Fruit fly (Drosophila melanogaster): ENCODE results near the gene CG4073.

Gene CG4073

dm6 chr3R:10680825-10681681 is 33.5 kb upstream of the CG4073 start, which contains the start of gene Phyhd1 (continued):
- TF ChIP-seq CG8478 (optimal IDR thresholded peaks at IDR 0.05): no peak
- TF ChIP-seq grau (tag; optimal IDR thresholded peaks at IDR 0.05): peak; percentile 94
- TF ChIP-seq hb (GFP tag; IDR thresholded peaks at IDR 0.05; ENCODE audit: partially characterized antibody): no peak
- TF ChIP-seq unc-4 (GFP tag; IDR thresholded peaks at IDR 0.05; ENCODE audit: partially characterized antibody): no peak
- peak; percentile 52 for TF ChIP-seq mirr (GFP tag; optimal IDR thresholded peaks at IDR 0.05)
- peak; percentile 96 to 97 for TF ChIP-seq Pdp1 (GFP tag; optimal IDR thresholded peaks at IDR 0.05)
- peak; percentile 83 for TF ChIP-seq peb (GFP tag; IDR thresholded peaks at IDR 0.05)
- TF ChIP-seq CG4820 (GFP tag; optimal IDR thresholded peaks at IDR 0.05): peak; percentile 94
- peak; percentile 79 for TF ChIP-seq cas (GFP tag; IDR thresholded peaks at IDR 0.05)
- TF ChIP-seq CG9609 (GFP tag; optimal IDR thresholded peaks at IDR 0.05): peak; percentile 95
- peak; percentile 45 for TF ChIP-seq abd-A (tag; optimal IDR thresholded peaks at IDR 0.05)
- peak; percentile 91 for TF ChIP-seq CG5245 (GFP tag; optimal IDR thresholded peaks at IDR 0.05)
- peak; percentile 87 for TF ChIP-seq GATAe (GFP tag; conservative IDR thresholded peaks at IDR 0.05)
- TF ChIP-seq CG14441 (GFP tag; IDR thresholded peaks at IDR 0.05): peak; percentile 94
- peak; percentile 80 for TF ChIP-seq exex (tag; optimal IDR thresholded peaks at IDR 0.05)
- TF ChIP-seq CG17328 (GFP tag; IDR thresholded peaks at IDR 0.05): peak; percentile 93
- peak; percentile 89 for TF ChIP-seq klu (GFP tag; IDR thresholded peaks at IDR 0.05)
- peak; percentile 55; the same call in 1 of the 2 replicates for TF ChIP-seq ham (GFP tag; IDR thresholded peaks at IDR 0.05)
- TF ChIP-seq D (optimal IDR thresholded peaks at IDR 0.05): no peak
- peak; percentile 88 for TF ChIP-seq D (GFP tag; optimal IDR thresholded peaks at IDR 0.05)
- no peak for TF ChIP-seq cg (GFP tag; optimal IDR thresholded peaks at IDR 0.05)
- TF ChIP-seq CG30020 (tag; optimal IDR thresholded peaks at IDR 0.05): peak; percentile 30
- peak; percentile 90 for TF ChIP-seq ttk (GFP tag; IDR thresholded peaks at IDR 0.05)
- TF ChIP-seq scrt (GFP tag; optimal IDR thresholded peaks at IDR 0.05): peak; percentile 91
- TF ChIP-seq pb (GFP tag; optimal IDR thresholded peaks at IDR 0.05): peak; percentile 90
- TF ChIP-seq CG9797 (GFP tag; optimal IDR thresholded peaks at IDR 0.05): peak; percentile 21
- TF ChIP-seq CG3281 (GFP tag; optimal IDR thresholded peaks at IDR 0.05): peak; percentile 92
- peak in 1 of 2 experiments; percentile 91 for TF ChIP-seq Eip74EF (GFP tag; optimal IDR thresholded peaks at IDR 0.05)
- peak; percentile 95 for TF ChIP-seq Bteb2 (GFP tag; optimal IDR thresholded peaks at IDR 0.05)
- TF ChIP-seq CG4328 (GFP tag; optimal IDR thresholded peaks at IDR 0.05): peak; percentile 37
- TF ChIP-seq CG9437 (GFP tag; optimal IDR thresholded peaks at IDR 0.05): peak; percentile 87
- TF ChIP-seq Tbp (GFP tag; optimal IDR thresholded peaks at IDR 0.05): no peak
- TF ChIP-seq CG5953 (GFP tag; IDR thresholded peaks at IDR 0.05): peak; percentile 88
- peak; percentile 95 for TF ChIP-seq ind (GFP tag; optimal IDR thresholded peaks at IDR 0.05)
- TF ChIP-seq CG14050 (GFP tag; IDR thresholded peaks at IDR 0.05): peak; percentile 92
- peak; percentile 89 for TF ChIP-seq Sox100B (GFP tag; optimal IDR thresholded peaks at IDR 0.05)
- TF ChIP-seq disco-r (GFP tag; optimal IDR thresholded peaks at IDR 0.05): peak; percentile 93
- peak; percentile 91 for TF ChIP-seq Gug (GFP tag; IDR thresholded peaks at IDR 0.05)
- peak; percentile 94 for TF ChIP-seq Hr3 (GFP tag; optimal IDR thresholded peaks at IDR 0.05)
- peak; percentile 95 for TF ChIP-seq Fer1 (GFP tag; optimal IDR thresholded peaks at IDR 0.05)
- peak; percentile 94 for TF ChIP-seq CG1647 (GFP tag; optimal IDR thresholded peaks at IDR 0.05)
- TF ChIP-seq CG14965 (GFP tag; optimal IDR thresholded peaks at IDR 0.05; ENCODE audit: borderline replicate concordance): peak; percentile 79
- TF ChIP-seq otp (GFP tag; IDR thresholded peaks at IDR 0.05): peak; percentile 95
- no peak for TF ChIP-seq lov (optimal IDR thresholded peaks at IDR 0.05)
- peak; percentile 81; the same call in 2 of the 3 replicates for TF ChIP-seq lov (GFP tag; IDR thresholded peaks at IDR 0.05)
- TF ChIP-seq CG8359 (GFP tag; optimal IDR thresholded peaks at IDR 0.05; ENCODE audit: borderline replicate concordance): peak; percentile 83
- TF ChIP-seq CG31441 (GFP tag; IDR thresholded peaks at IDR 0.05): peak; percentile 86
- TF ChIP-seq yki (optimal IDR thresholded peaks at IDR 0.05): no peak
- peak; percentile 79 for TF ChIP-seq CG7928 (GFP tag; optimal IDR thresholded peaks at IDR 0.05)
- peak; percentile 48 for TF ChIP-seq kni (GFP tag; optimal IDR thresholded peaks at IDR 0.05)
